Worm (Caenorhabditis elegans): ENCODE data around the gene F19G12.4.

Gene F19G12.4

ce11 chrX:1454385-1454784 is 37.3 kb downstream of the F19G12.4 start (continued):
- TF ChIP-seq lsl-1 (GFP tag; optimal IDR thresholded peaks at IDR 0.05), result no peak
- peak; percentile 25; the same call in 1 of the 2 replicates for TF ChIP-seq rcor-1 (GFP tag; IDR thresholded peaks at IDR 0.05)
- peak; percentile 93 for TF ChIP-seq attf-5 (GFP tag; optimal IDR thresholded peaks at IDR 0.05)
- TF ChIP-seq pbrm-1 (GFP tag; IDR thresholded peaks at IDR 0.05), result peak; percentile 86
- no peak for TF ChIP-seq F57C9.4 (tag; optimal IDR thresholded peaks at IDR 0.05)
- no peak for TF ChIP-seq madf-8 (GFP tag; conservative IDR thresholded peaks at IDR 0.05)
- no peak for TF ChIP-seq C17E4.6 (GFP tag; IDR thresholded peaks at IDR 0.05)
- peak; percentile 3 for TF ChIP-seq B0035.1 (tag; optimal IDR thresholded peaks at IDR 0.05)
- 0 out of 2 replicates have a peak, but pooled peaks have one; percentile 28 for TF ChIP-seq madf-6 (GFP tag; IDR thresholded peaks at IDR 0.05)
- TF ChIP-seq F23B12.7 (tag; optimal IDR thresholded peaks at IDR 0.05; ENCODE audit: insufficient read depth), result peak; percentile 33
- TF ChIP-seq attf-3 (GFP tag; conservative IDR thresholded peaks at IDR 0.05), result peak; percentile 50; the same call in 1 of the 2 replicates
- no peak for TF ChIP-seq egl-18 (GFP tag; IDR thresholded peaks at IDR 0.05)
- peak; percentile 26 for TF ChIP-seq F10E7.11 (tag; optimal IDR thresholded peaks at IDR 0.05)
- no peak for TF ChIP-seq ccch-3 (GFP tag; optimal IDR thresholded peaks at IDR 0.05)
- peak; percentile 72; the same call in 1 of the 2 replicates for TF ChIP-seq ekl-4 (GFP tag; IDR thresholded peaks at IDR 0.05)
- TF ChIP-seq xnd-1 (tag; optimal IDR thresholded peaks at IDR 0.05), result no peak
- peak; percentile 77 for TF ChIP-seq mcd-1 (GFP tag; IDR thresholded peaks at IDR 0.05)
- peak; percentile 65; the same call in 1 of the 2 replicates for TF ChIP-seq bed-2 (GFP tag; IDR thresholded peaks at IDR 0.05)
- TF ChIP-seq athp-1 (tag; optimal IDR thresholded peaks at IDR 0.05), result peak; percentile 21
- TF ChIP-seq F39B2.1 (GFP tag; IDR thresholded peaks at IDR 0.05), result no peak
- TF ChIP-seq hrde-1 (tag; optimal IDR thresholded peaks at IDR 0.05; ENCODE audit: borderline replicate concordance), result no peak
- no peak for TF ChIP-seq snpc-3.4 (tag; optimal IDR thresholded peaks at IDR 0.05)
- TF ChIP-seq let-526 (GFP tag; IDR thresholded peaks at IDR 0.05), result peak; percentile 81
- no peak for TF ChIP-seq nfya-2 (GFP tag; IDR thresholded peaks at IDR 0.05)
- 0 out of 2 replicates have a peak, but pooled peaks have one; percentile 39 for TF ChIP-seq hsf-1 (GFP tag; IDR thresholded peaks at IDR 0.05)
- peak; percentile 89 for TF ChIP-seq lin-40 (tag; optimal IDR thresholded peaks at IDR 0.05)
- peak; percentile 81 for TF ChIP-seq C06A6.2 (GFP tag; conservative IDR thresholded peaks at IDR 0.05)
- TF ChIP-seq B0336.3 (GFP tag; IDR thresholded peaks at IDR 0.05), result peak; percentile 94
- 0 out of 2 replicates have a peak, but pooled peaks have one; percentile 40 for TF ChIP-seq madf-3 (GFP tag; IDR thresholded peaks at IDR 0.05)
- TF ChIP-seq Y79H2A.3 (GFP tag; conservative IDR thresholded peaks at IDR 0.05), result no peak
- no peak for TF ChIP-seq hmg-20 (GFP tag; IDR thresholded peaks at IDR 0.05)
- TF ChIP-seq hlh-26 (GFP tag; conservative IDR thresholded peaks at IDR 0.05), result no peak
- TF ChIP-seq ztf-26 (tag; optimal IDR thresholded peaks at IDR 0.05), result peak; percentile 92
- peak; percentile 83 for TF ChIP-seq nhr-90 (tag; optimal IDR thresholded peaks at IDR 0.05)
- TF ChIP-seq ama-1 (optimal IDR thresholded peaks at IDR 0.05), result no peak
- TF ChIP-seq ama-1 (GFP tag; optimal IDR thresholded peaks at IDR 0.05), result no peak
- TF ChIP-seq ceh-58 (GFP tag; IDR thresholded peaks at IDR 0.05), result no peak
- no peak for TF ChIP-seq tbx-9 (tag; optimal IDR thresholded peaks at IDR 0.05; ENCODE audit: borderline replicate concordance)
- peak; percentile 87 for TF ChIP-seq ceh-27 (GFP tag; optimal IDR thresholded peaks at IDR 0.05)
- TF ChIP-seq egl-44 (GFP tag; IDR thresholded peaks at IDR 0.05), result peak; percentile 86
- no peak for TF ChIP-seq F55B11.4 (tag; optimal IDR thresholded peaks at IDR 0.05; ENCODE audit: borderline replicate concordance, insufficient read depth)
- TF ChIP-seq snpc-1.3 (tag; optimal IDR thresholded peaks at IDR 0.05; ENCODE audit: insufficient read depth), result no peak
- peak; percentile 67 for TF ChIP-seq F52B5.7 (tag; optimal IDR thresholded peaks at IDR 0.05)
- TF ChIP-seq nhr-27 (tag; optimal IDR thresholded peaks at IDR 0.05), result peak; percentile 30
- peak; percentile 86 for TF ChIP-seq madf-10 (tag; optimal IDR thresholded peaks at IDR 0.05)
- no peak for TF ChIP-seq ceh-79 (tag; optimal IDR thresholded peaks at IDR 0.05)
- peak; percentile 61 for TF ChIP-seq die-1 (tag; optimal IDR thresholded peaks at IDR 0.05)
- TF ChIP-seq somi-1 (GFP tag; optimal IDR thresholded peaks at IDR 0.05), result peak; percentile 83
- peak; percentile 49 for TF ChIP-seq repo-1 (tag; optimal IDR thresholded peaks at IDR 0.05)
